Worm (Caenorhabditis elegans) whole organism, early embryonic: Measurements from ENCODE around the gene F08G12.11.

ENCODE experiments used
- B0310.2 ChIP-seq: sonication (generic microtip); optimal IDR thresholded peaks from 2 replicates; lab custom pipeline; 2016; ENCODE audit warnings: mild to moderate bottlenecking, missing genetic modification characterization, missing compliant biosample characterization
- F13C5.2 ChIP-seq: sonication (generic microtip); optimal IDR thresholded peaks from 2 replicates; lab custom pipeline; 2017; ENCODE audit warnings: mild to moderate bottlenecking, missing genetic modification characterization, inconsistent platforms, missing compliant biosample characterization
- aly-1 ChIP-seq: sonication (generic microtip); optimal IDR thresholded peaks from 2 replicates; lab custom pipeline; 2016; ENCODE audit warnings: missing genetic modification characterization, missing compliant biosample characterization
- ama-1 ChIP-seq: fragments of 150-350 bp; optimal IDR thresholded peaks from 2 replicates; lab custom pipeline; 2014
- ceh-13 ChIP-seq: fragments of 200-800 bp; sonication (Bioruptor generic); optimal IDR thresholded peaks from 2 replicates; lab custom pipeline; 2018; ENCODE audit warnings: mild to moderate bottlenecking, missing genetic modification characterization, missing compliant biosample characterization
- ets-7 ChIP-seq: sonication (generic microtip); optimal IDR thresholded peaks from 2 replicates; lab custom pipeline; 2016; ENCODE audit warnings: missing genotype, missing genetic modification characterization, missing compliant biosample characterization
- flt-1 ChIP-seq: fragments of 200-800 bp; sonication (Bioruptor generic); IDR thresholded peaks from 2 replicates; pipeline ENCODE4 v1.3.6; 2022; ENCODE audit warnings: missing genetic modification characterization, missing compliant biosample characterization
- hmg-4 ChIP-seq: fragments of 200-800 bp; sonication (Bioruptor generic); optimal IDR thresholded peaks from 2 replicates; lab custom pipeline; 2018; ENCODE audit warnings: mild to moderate bottlenecking, missing genetic modification characterization, missing compliant biosample characterization
- pes-1 ChIP-seq: fragments of 200-800 bp; sonication (Bioruptor generic); IDR thresholded peaks from 2 replicates; pipeline ENCODE4 v1.3.6; 2022; ENCODE audit warnings: missing genetic modification reagents, missing genetic modification characterization, missing compliant biosample characterization
- scrt-1 ChIP-seq: fragments of 200-800 bp; sonication (Bioruptor generic); IDR thresholded peaks from 2 replicates; pipeline ENCODE4 v1.3.6; 2022; ENCODE audit warnings: missing genetic modification characterization, missing compliant biosample characterization
- sea-1 ChIP-seq: fragments of 200-800 bp; sonication (Bioruptor generic); conservative IDR thresholded peaks from 2 replicates; pipeline ENCODE4 v1.3.6; 2022; ENCODE audit warnings: missing genetic modification characterization, missing compliant biosample characterization
- tbx-37 ChIP-seq: fragments of 200-800 bp; sonication (Bioruptor generic); conservative IDR thresholded peaks from 2 replicates; pipeline ENCODE4 v1.3.6; 2022; ENCODE audit warnings: missing genetic modification reagents, missing genetic modification characterization, missing compliant biosample characterization
- tra-4 ChIP-seq: sonication (generic microtip); optimal IDR thresholded peaks from 2 replicates; lab custom pipeline; 2017; ENCODE audit warnings: missing genetic modification characterization, missing compliant biosample characterization

DNA sequence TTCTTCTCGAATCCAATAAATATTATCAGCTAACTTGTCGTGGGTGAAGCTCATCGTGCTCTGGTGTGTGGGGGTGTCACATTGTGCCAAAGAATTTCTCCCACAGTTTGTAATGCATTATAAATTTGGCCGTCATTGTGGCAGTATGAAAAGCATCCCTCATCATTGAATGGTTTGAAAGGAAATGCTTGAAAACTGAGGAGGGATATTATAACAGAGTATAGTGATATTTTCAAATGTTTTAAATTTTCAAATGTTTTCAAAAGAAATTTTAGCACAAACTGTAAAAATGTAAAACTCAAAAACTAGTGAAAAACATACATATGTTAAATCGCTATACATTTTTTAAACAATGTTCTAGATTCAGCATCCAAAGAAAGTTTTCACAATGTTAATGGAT, 46.4 kb downstream of the F08G12.11 start, which contains the start of gene C03A3.3:
- TF ChIP-seq flt-1 (GFP tag; lab: Robert Waterston, UW) (no peak), F13C5.2 (tag; lab: Kevin White, UChicago) (no peak), sea-1 (GFP tag; lab: Robert Waterston, UW) (no peak), hmg-4 (no peak), tbx-37 (GFP tag; lab: Robert Waterston, UW) (no peak), B0310.2 (tag; lab: Kevin White, UChicago) (no peak), ama-1 (lab: Kevin White, UChicago) (no peak), pes-1 (GFP tag; lab: Robert Waterston, UW) (no peak), ceh-13 (no peak), tra-4 (tag; lab: Kevin White, UChicago) (no peak), aly-1 (tag; lab: Kevin White, UChicago) (no peak), scrt-1 (GFP tag; lab: Robert Waterston, UW) (no peak), ets-7 (tag; lab: Kevin White, UChicago) (no peak)
